Worm (Caenorhabditis elegans): Measurements from ENCODE around the gene C02B8.1.

Gene C02B8.1

ce11 chrX:8137779-8138178, 9.7 kb upstream of the C02B8.1 start, which contains the start of gene C02B8.7:
C02B8.7 (minus strand) TSS chrX:8137879.
- TF ChIP-seq ahr-1 (tag; optimal IDR thresholded peaks at IDR 0.05) = no peak

- no peak for TF ChIP-seq fax-1 (tag; optimal IDR thresholded peaks at IDR 0.05)
- TF ChIP-seq dmd-4 (tag; optimal IDR thresholded peaks at IDR 0.05; ENCODE audit: borderline replicate concordance) = no peak
- no peak for TF ChIP-seq sdc-2 (tag; optimal IDR thresholded peaks at IDR 0.05)
- TF ChIP-seq fkh-6 (tag; optimal IDR thresholded peaks at IDR 0.05) = no peak
- TF ChIP-seq ceh-31 (tag; optimal IDR thresholded peaks at IDR 0.05) = no peak
- no peak for TF ChIP-seq elt-4 (tag; optimal IDR thresholded peaks at IDR 0.05)
- no peak for TF ChIP-seq pag-3 (tag; optimal IDR thresholded peaks at IDR 0.05; ENCODE audit: borderline replicate concordance)
- no peak for TF ChIP-seq ceh-18 (tag; optimal IDR thresholded peaks at IDR 0.05)
- no peak for TF ChIP-seq unc-3 (GFP tag; conservative IDR thresholded peaks at IDR 0.05)
- TF ChIP-seq unc-3 (tag; optimal IDR thresholded peaks at IDR 0.05) = no peak
- TF ChIP-seq ceh-22 (tag; optimal IDR thresholded peaks at IDR 0.05) = no peak
- TF ChIP-seq unc-55 (GFP tag; optimal IDR thresholded peaks at IDR 0.05) = no peak
- TF ChIP-seq hlh-13 (GFP tag; optimal IDR thresholded peaks at IDR 0.05) = no peak
Observed at ce11 chrX:8139146-8139545, 8.4 kb upstream of the C02B8.1 start, which contains the start of gene C02B8.3. C02B8.3 (plus strand) TSS chrX:8139446.

ce11 chrX:8148993-8149392, 1.5 kb downstream of the C02B8.1 start:
- TF ChIP-seq dve-1 (tag; optimal IDR thresholded peaks at IDR 0.05) = no peak
- no peak for TF ChIP-seq elt-2 (tag; optimal IDR thresholded peaks at IDR 0.05)
- TF ChIP-seq ceh-34 (tag; optimal IDR thresholded peaks at IDR 0.05) = no peak
- TF ChIP-seq sox-4 (tag; optimal IDR thresholded peaks at IDR 0.05) = no peak
- TF ChIP-seq ahr-1 (tag; optimal IDR thresholded peaks at IDR 0.05) = no peak
- no peak for TF ChIP-seq syd-9 (tag; optimal IDR thresholded peaks at IDR 0.05)
- no peak for TF ChIP-seq hlh-15 (tag; optimal IDR thresholded peaks at IDR 0.05)
- no peak for TF ChIP-seq nhr-232 (tag; optimal IDR thresholded peaks at IDR 0.05)
- TF ChIP-seq ztf-16 (tag; optimal IDR thresholded peaks at IDR 0.05) = no peak
- TF ChIP-seq fax-1 (tag; optimal IDR thresholded peaks at IDR 0.05) = no peak
- no peak for TF ChIP-seq pros-1 (tag; optimal IDR thresholded peaks at IDR 0.05)
- no peak for TF ChIP-seq K02D7.2 (tag; optimal IDR thresholded peaks at IDR 0.05)
- TF ChIP-seq pqm-1 (tag; optimal IDR thresholded peaks at IDR 0.05) = no peak
- TF ChIP-seq hlh-6 (tag; optimal IDR thresholded peaks at IDR 0.05) = no peak
- no peak for TF ChIP-seq ama-1 (optimal IDR thresholded peaks at IDR 0.05)
- no peak for TF ChIP-seq rnt-1 (tag; optimal IDR thresholded peaks at IDR 0.05)
- TF ChIP-seq tbx-2 (tag; optimal IDR thresholded peaks at IDR 0.05) = no peak
- TF ChIP-seq che-1 (tag; optimal IDR thresholded peaks at IDR 0.05) = no peak
- TF ChIP-seq ceh-14 (tag; optimal IDR thresholded peaks at IDR 0.05) = no peak
- TF ChIP-seq pha-4 (tag; optimal IDR thresholded peaks at IDR 0.05) = no peak

ce11 chrX:8150621-8151020, 3.1 kb downstream of the C02B8.1 start, which contains the start of gene F22F1.2:
F22F1.2 (minus strand) TSS chrX:8150721.
- no peak for TF ChIP-seq sox-4 (tag; optimal IDR thresholded peaks at IDR 0.05)

- TF ChIP-seq hlh-6 (tag; optimal IDR thresholded peaks at IDR 0.05) = no peak
- no peak for TF ChIP-seq F13H6.1 (tag; optimal IDR thresholded peaks at IDR 0.05)
- TF ChIP-seq ceh-48 (tag; optimal IDR thresholded peaks at IDR 0.05) = no peak
- no peak for TF ChIP-seq ets-4 (tag; optimal IDR thresholded peaks at IDR 0.05)
- no peak for TF ChIP-seq dmd-4 (tag; optimal IDR thresholded peaks at IDR 0.05; ENCODE audit: borderline replicate concordance)
- TF ChIP-seq pqm-1 (tag; optimal IDR thresholded peaks at IDR 0.05) = no peak
- TF ChIP-seq ceh-34 (tag; optimal IDR thresholded peaks at IDR 0.05) = no peak
- TF ChIP-seq lim-6 (tag; optimal IDR thresholded peaks at IDR 0.05) = no peak
- TF ChIP-seq fkh-10 (GFP tag; optimal IDR thresholded peaks at IDR 0.05) = no peak
- no peak for TF ChIP-seq npax-4 (tag; optimal IDR thresholded peaks at IDR 0.05)
- no peak for TF ChIP-seq odd-2 (tag; optimal IDR thresholded peaks at IDR 0.05)
- TF ChIP-seq unc-86 (tag; optimal IDR thresholded peaks at IDR 0.05) = no peak
Observed at ce11 chrX:8151409-8151808, 3.9 kb downstream of the C02B8.1 start.

Data from whole organism, late embryonic.